Worm (Caenorhabditis elegans): Measurements from ENCODE around the gene gldi-8.

- TF ChIP-seq ztf-4 (tag; optimal IDR thresholded peaks at IDR 0.05) (no peak), lin-13 (GFP tag; optimal IDR thresholded peaks at IDR 0.05) (no peak), nhr-25 (tag; optimal IDR thresholded peaks at IDR 0.05) (no peak), ztf-1 (GFP tag; conservative IDR thresholded peaks at IDR 0.05) (no peak), dmd-4 (tag; optimal IDR thresholded peaks at IDR 0.05) (no peak), nhr-77 (tag; optimal IDR thresholded peaks at IDR 0.05) (no peak), ceh-16 (tag; optimal IDR thresholded peaks at IDR 0.05) (no peak), snpc-4 (tag; optimal IDR thresholded peaks at IDR 0.05) (no peak), nhr-6 (tag; optimal IDR thresholded peaks at IDR 0.05) (no peak), egl-27 (tag; optimal IDR thresholded peaks at IDR 0.05) (no peak)
These were observed 41.0 kb upstream of the gldi-8 start for ce11 chrIII:12640386-12641024.

Measured in whole organism, L2 larva.